Fruit fly (Drosophila melanogaster) whole organism, embryonic: ENCODE measurements around the gene Cpsf5.

Source experiments
- Ada2b ChIP-seq: fragments of 200-800 bp; sonication (Bioruptor generic); IDR thresholded peaks from 2 replicates; pipeline ENCODE4 v1.3.6; 2022; ENCODE audit warnings: missing biosample characterization, missing genetic modification characterization
- Atf-2 ChIP-seq: fragments of 200-800 bp; sonication (Bioruptor generic); optimal IDR thresholded peaks from 2 replicates; lab custom pipeline; 2016; ENCODE audit warnings: missing biosample characterization, missing genetic modification characterization
- Bdp1 ChIP-seq: fragments of 200-800 bp; sonication (Bioruptor generic); optimal IDR thresholded peaks from 3 replicates; lab custom pipeline; 2016; ENCODE audit warnings: missing biosample characterization, missing genetic modification characterization
- Bgb ChIP-seq: fragments of 200-800 bp; sonication (Bioruptor generic); IDR thresholded peaks from 2 replicates; pipeline ENCODE4 v1.3.6; 2022; ENCODE audit warnings: missing biosample characterization, missing genetic modification characterization; ENCODE audit not compliant: partially characterized antibody
- CG10321 ChIP-seq: fragments of 200-800 bp; sonication (Bioruptor generic); IDR thresholded peaks from 2 replicates; pipeline ENCODE4 v1.3.6; 2022; ENCODE audit warnings: missing biosample characterization, missing genetic modification characterization
- CG11456 ChIP-seq: fragments of 200-800 bp; sonication (Bioruptor generic); IDR thresholded peaks from 3 replicates; pipeline ENCODE4 v1.3.6; 2022; ENCODE audit warnings: missing biosample characterization, missing genetic modification characterization
- CG1233 ChIP-seq: fragments of 200-800 bp; sonication (Bioruptor generic); optimal IDR thresholded peaks from 4 replicates; lab custom pipeline; 2018; ENCODE audit warnings: missing biosample characterization, mild to moderate bottlenecking, missing genetic modification characterization
- CG12769 ChIP-seq: fragments of 200-800 bp; sonication (Bioruptor generic); optimal IDR thresholded peaks from 2 replicates; lab custom pipeline; 2019; ENCODE audit warnings: missing biosample characterization, mild to moderate bottlenecking, missing genetic modification characterization, moderate library complexity
- CG15269 ChIP-seq: fragments of 200-800 bp; sonication (Bioruptor generic); optimal IDR thresholded peaks from 2 replicates; lab custom pipeline; 2018; ENCODE audit warnings: missing biosample characterization, mild to moderate bottlenecking, missing genetic modification characterization, moderate library complexity
- CG16813 ChIP-seq: fragments of 200-800 bp; sonication (Bioruptor generic); IDR thresholded peaks from 3 replicates; pipeline ENCODE4 v1.3.6; 2022; ENCODE audit warnings: missing biosample characterization, missing genetic modification characterization; ENCODE audit not compliant: partially characterized antibody
- CG16863 ChIP-seq: fragments of 200-800 bp; sonication (Bioruptor generic); optimal IDR thresholded peaks from 3 replicates; lab custom pipeline; 2016; ENCODE audit warnings: missing biosample characterization, missing genetic modification characterization
- CG17361 ChIP-seq: fragments of 200-800 bp; sonication (Bioruptor generic); IDR thresholded peaks from 3 replicates; pipeline ENCODE4 v1.3.6; 2022; ENCODE audit warnings: missing biosample characterization, missing genetic modification characterization
- CG17568 ChIP-seq: fragments of 200-800 bp; sonication (Bioruptor generic); optimal IDR thresholded peaks from 2 replicates; lab custom pipeline; 2018; ENCODE audit warnings: missing biosample characterization, mild to moderate bottlenecking, missing genetic modification characterization, moderate library complexity
- CG17829 ChIP-seq: fragments of 200-800 bp; optimal IDR thresholded peaks from 2 replicates; lab custom pipeline; 2019; ENCODE audit warnings: missing biosample characterization, mild to moderate bottlenecking, missing genetic modification characterization, moderate library complexity
- CG32532 ChIP-seq: fragments of 200-800 bp; sonication (Bioruptor generic); IDR thresholded peaks from 2 replicates; pipeline ENCODE4 v1.3.6; 2022; ENCODE audit warnings: missing biosample characterization, missing genetic modification characterization
- CG4617 ChIP-seq: fragments of 200-800 bp; sonication (Bioruptor generic); optimal IDR thresholded peaks from 3 replicates; lab custom pipeline; 2016; ENCODE audit warnings: missing biosample characterization, missing genetic modification characterization, borderline replicate concordance
- CG4820 ChIP-seq: fragments of 200-800 bp; sonication (Bioruptor generic); optimal IDR thresholded peaks from 3 replicates; lab custom pipeline; 2016; ENCODE audit warnings: missing biosample characterization, missing genetic modification characterization
- CG6272 ChIP-seq: fragments of 200-800 bp; sonication (Bioruptor generic); IDR thresholded peaks from 2 replicates; pipeline ENCODE4 v1.3.6; 2022; ENCODE audit warnings: missing biosample characterization, missing genetic modification characterization
- CG6654 ChIP-seq: fragments of 200-800 bp; sonication (Bioruptor generic); optimal IDR thresholded peaks from 2 replicates; lab custom pipeline; 2017; ENCODE audit warnings: missing biosample characterization, mild to moderate bottlenecking, missing genetic modification characterization
- CTCF ChIP-seq: fragments of 200-800 bp; sonication (Bioruptor generic); optimal IDR thresholded peaks from 2 replicates; lab custom pipeline; 2017; ENCODE audit warnings: missing biosample characterization, mild to moderate bottlenecking, missing genetic modification characterization, moderate library complexity
- CoRest ChIP-seq: fragments of 200-800 bp; sonication (Bioruptor generic); optimal IDR thresholded peaks from 3 replicates; lab custom pipeline; 2018; ENCODE audit warnings: missing biosample characterization, mild to moderate bottlenecking, missing genetic modification characterization, moderate library complexity
- Dfd ChIP-seq, 2 experiments: fragments of >200 bp; optimal IDR thresholded peaks; 2 replicates each; lab custom pipeline; 2017; ENCODE audit warnings: missing biosample characterization in 2 of 2, missing genetic modification characterization in 2 of 2
- Fer3 ChIP-seq: fragments of 200-800 bp; sonication (Bioruptor generic); optimal IDR thresholded peaks from 2 replicates; lab custom pipeline; 2018; ENCODE audit warnings: missing biosample characterization, mild to moderate bottlenecking, missing genetic modification characterization, moderate library complexity
- Hmr ChIP-seq: fragments of 200-800 bp; sonication (Bioruptor generic); optimal IDR thresholded peaks from 3 replicates; lab custom pipeline; 2017; ENCODE audit warnings: mild to moderate bottlenecking, missing biosample characterization, missing genetic modification reagents, missing genetic modification characterization
- Hmx ChIP-seq: fragments of 200-800 bp; sonication (Bioruptor generic); optimal IDR thresholded peaks from 2 replicates; lab custom pipeline; 2016; ENCODE audit warnings: missing biosample characterization, missing genetic modification characterization
- Hr3 ChIP-seq: fragments of 200-800 bp; sonication (Bioruptor generic); optimal IDR thresholded peaks from 3 replicates; lab custom pipeline; 2016; ENCODE audit warnings: missing biosample characterization, missing genetic modification characterization
- Hr51 ChIP-seq, 2 experiments: fragments of 200-800 bp; sonication (Bioruptor generic); optimal IDR thresholded peaks; 2 replicates in 1 of 2; 3 replicates in 1 of 2; lab custom pipeline; 2016 to 2018; ENCODE audit warnings: missing biosample characterization in 2 of 2, missing genetic modification characterization in 2 of 2, mild to moderate bottlenecking in 1 of 2, moderate library complexity in 1 of 2
- MBD-R2 ChIP-seq: fragments of 200-800 bp; sonication (Bioruptor generic); IDR thresholded peaks from 2 replicates; pipeline ENCODE4 v1.3.6; 2022; ENCODE audit warnings: missing biosample characterization, missing genetic modification characterization
- MESR4 ChIP-seq: fragments of 200-800 bp; sonication (Bioruptor generic); optimal IDR thresholded peaks from 2 replicates; lab custom pipeline; 2018; ENCODE audit warnings: missing biosample characterization, mild to moderate bottlenecking, missing genetic modification characterization, moderate library complexity
- NfI ChIP-seq: fragments of 200-800 bp; sonication (Bioruptor generic); optimal IDR thresholded peaks from 3 replicates; lab custom pipeline; 2018; ENCODE audit warnings: missing biosample characterization, mild to moderate bottlenecking, missing genetic modification characterization, moderate library complexity
- Oli ChIP-seq: fragments of 200-800 bp; sonication (Bioruptor generic); optimal IDR thresholded peaks from 2 replicates; lab custom pipeline; 2018; ENCODE audit warnings: missing biosample characterization, mild to moderate bottlenecking, missing genetic modification characterization, moderate library complexity
- Rfx ChIP-seq: fragments of 200-800 bp; sonication (Bioruptor generic); IDR thresholded peaks from 2 replicates; pipeline ENCODE4 v1.3.6; 2022; ENCODE audit warnings: missing biosample characterization, missing genetic modification characterization
- Sry-β ChIP-seq: fragments of 200-800 bp; sonication (Bioruptor generic); optimal IDR thresholded peaks from 2 replicates; lab custom pipeline; 2018; ENCODE audit warnings: missing biosample characterization, mild to moderate bottlenecking, missing genetic modification characterization, moderate library complexity
- Stat92E ChIP-seq, 3 experiments: fragments of >200 bp in 2 of 3; fragments of 200-800 bp in 1 of 3; sonication (Bioruptor generic) in 1 of 3; optimal IDR thresholded peaks; 2 replicates each; lab custom pipeline; 2017 to 2019; ENCODE audit warnings: missing biosample characterization in 3 of 3, missing genetic modification characterization in 3 of 3, mild to moderate bottlenecking in 1 of 3, moderate library complexity in 1 of 3
- az2 ChIP-seq: fragments of 200-800 bp; sonication (Bioruptor generic); optimal IDR thresholded peaks from 3 replicates; lab custom pipeline; 2016; ENCODE audit warnings: missing biosample characterization, missing genetic modification characterization
- bsh ChIP-seq, 2 experiments: fragments of 200-800 bp; sonication (Bioruptor generic); optimal IDR thresholded peaks; 2 replicates each; lab custom pipeline; 2017 to 2018; ENCODE audit warnings: mild to moderate bottlenecking in 2 of 2, missing biosample characterization in 2 of 2, missing genetic modification characterization in 2 of 2, moderate library complexity in 1 of 2
- chm ChIP-seq: fragments of 200-800 bp; sonication (Bioruptor generic); IDR thresholded peaks from 2 replicates; pipeline ENCODE4 v1.3.6; 2022; ENCODE audit warnings: missing biosample characterization, missing genetic modification characterization
- dan ChIP-seq: fragments of 200-800 bp; sonication (Bioruptor generic); IDR thresholded peaks from 2 replicates; pipeline ENCODE4 v1.3.6; 2022; ENCODE audit warnings: missing biosample characterization, missing genetic modification characterization
- danr ChIP-seq: fragments of 200-800 bp; sonication (Bioruptor generic); IDR thresholded peaks from 2 replicates; pipeline ENCODE4 v1.3.6; 2022; ENCODE audit warnings: missing biosample characterization, missing genetic modification characterization
- dati ChIP-seq: fragments of 200-800 bp; sonication (Bioruptor generic); IDR thresholded peaks from 2 replicates; pipeline ENCODE4 v1.3.6; 2022; ENCODE audit warnings: missing biosample characterization, missing genetic modification characterization
- gem ChIP-seq: fragments of 200-800 bp; sonication (Bioruptor generic); optimal IDR thresholded peaks from 2 replicates; lab custom pipeline; 2019; ENCODE audit warnings: missing biosample characterization, mild to moderate bottlenecking, missing genetic modification characterization, moderate library complexity
- gsb-n ChIP-seq: fragments of 200-800 bp; sonication (Bioruptor generic); optimal IDR thresholded peaks from 3 replicates; lab custom pipeline; 2018; ENCODE audit warnings: missing biosample characterization, mild to moderate bottlenecking, missing genetic modification characterization
- insv ChIP-seq, 2 experiments: fragments of 200-800 bp; sonication (Bioruptor generic); optimal IDR thresholded peaks; 3 replicates each; lab custom pipeline; 2016 to 2018; ENCODE audit warnings: missing biosample characterization in 2 of 2, missing genetic modification characterization in 2 of 2
- lov ChIP-seq, 2 experiments: fragments of 200-800 bp in 1 of 2; fragments of >200 bp in 1 of 2; sonication (Bioruptor generic) in 1 of 2; IDR thresholded peaks in 1 of 2; optimal IDR thresholded peaks in 1 of 2; 2 replicates in 1 of 2; 3 replicates in 1 of 2; pipeline versions ENCODE4 v1.3.6 to Lab custom; 2017 to 2022; ENCODE audit warnings: missing biosample characterization in 1 of 2, missing genetic modification characterization in 1 of 2
- odd ChIP-seq: fragments of 200-800 bp; sonication (Bioruptor generic); optimal IDR thresholded peaks from 2 replicates; lab custom pipeline; 2017; ENCODE audit warnings: missing biosample characterization, mild to moderate bottlenecking, missing genetic modification characterization
- pho ChIP-seq: fragments of 200-800 bp; sonication (Bioruptor generic); optimal IDR thresholded peaks from 2 replicates; lab custom pipeline; 2016; ENCODE audit warnings: missing biosample characterization, missing genetic modification characterization
- sc ChIP-seq, 3 experiments: fragments of >200 bp in 2 of 3; fragments of 200-800 bp in 1 of 3; sonication (Bioruptor generic) in 1 of 3; optimal IDR thresholded peaks; 2 replicates in 2 of 3; 3 replicates in 1 of 3; lab custom pipeline; 2017; ENCODE audit warnings: mild to moderate bottlenecking in 1 of 3, missing biosample characterization in 1 of 3, missing genetic modification characterization in 1 of 3, missing genetic modification reagents in 1 of 3
- scrt ChIP-seq: fragments of 200-800 bp; sonication (Bioruptor generic); optimal IDR thresholded peaks from 2 replicates; lab custom pipeline; 2018; ENCODE audit warnings: missing biosample characterization, mild to moderate bottlenecking, missing genetic modification characterization, moderate library complexity
- wdn ChIP-seq: fragments of 200-800 bp; sonication (Bioruptor generic); IDR thresholded peaks from 2 replicates; pipeline ENCODE4 v1.3.6; 2022; ENCODE audit warnings: missing biosample characterization, missing genetic modification characterization

The Cpsf5 gene

dm6 chr3L:9455819-9456388 is 45.1 kb downstream of the Cpsf5 start, which contains the start of the genes phol and CG3552 (continued):
- TF ChIP-seq CoRest = peak; percentile 24
- TF ChIP-seq CG17829 (tag; lab: Kevin White, UChicago) = peak; percentile 35
- TF ChIP-seq CG16813 = peak; percentile 53; the same call in 2 of the 3 replicates
- peak; percentile 92 for TF ChIP-seq CG4617 (GFP tag; lab: Kevin White, UChicago)
- no peak for TF ChIP-seq Bdp1
- no peak for TF ChIP-seq CG15269 (tag; lab: Kevin White, UChicago)
- TF ChIP-seq Hmx (GFP tag; lab: Kevin White, UChicago) = no peak
- no peak for TF ChIP-seq CG16863 (GFP tag; lab: Kevin White, UChicago)
- no peak for TF ChIP-seq dati (GFP tag; lab: Robert Waterston, UW)
- no peak for TF ChIP-seq wdn (GFP tag; lab: Robert Waterston, UW)
- peak; percentile 42 for TF ChIP-seq Sry-β
- no peak for TF ChIP-seq odd (GFP tag; lab: Kevin White, UChicago)
- TF ChIP-seq sc (optimal IDR thresholded peaks at IDR 0.05; lab: Kevin White, UChicago) = no peak
- TF ChIP-seq sc (GFP tag; optimal IDR thresholded peaks at IDR 0.05; lab: Kevin White, UChicago) = no peak
- no peak for TF ChIP-seq Dfd (GFP tag; optimal IDR thresholded peaks at IDR 0.05; lab: Kevin White, UChicago)
- TF ChIP-seq bsh (GFP tag; optimal IDR thresholded peaks at IDR 0.05; lab: Kevin White, UChicago) = no peak
- no peak for TF ChIP-seq Hmr (GFP tag; lab: Kevin White, UChicago)
- peak; percentile 4 for TF ChIP-seq Atf-2 (GFP tag; lab: Kevin White, UChicago)
- no peak for TF ChIP-seq CG1233 (GFP tag; lab: Kevin White, UChicago)
- TF ChIP-seq CTCF (GFP tag; lab: Kevin White, UChicago) = no peak
- no peak for TF ChIP-seq CG10321 (GFP tag; lab: Robert Waterston, UW)
- TF ChIP-seq CG12769 (tag; lab: Kevin White, UChicago) = peak; percentile 10
- TF ChIP-seq Oli (tag; lab: Kevin White, UChicago) = no peak
- TF ChIP-seq pho (GFP tag; lab: Kevin White, UChicago) = no peak
- TF ChIP-seq gsb-n = no peak
- no peak for TF ChIP-seq Fer3
- TF ChIP-seq lov (optimal IDR thresholded peaks at IDR 0.05; lab: Kevin White, UChicago) = no peak
- no peak for TF ChIP-seq lov (GFP tag; IDR thresholded peaks at IDR 0.05; lab: Robert Waterston, UW)
- TF ChIP-seq gem = peak; percentile 33
- TF ChIP-seq CG6272 (GFP tag; lab: Robert Waterston, UW) = no peak
- TF ChIP-seq danr (GFP tag; lab: Robert Waterston, UW) = no peak
- no peak for TF ChIP-seq Hr51 (GFP tag; optimal IDR thresholded peaks at IDR 0.05; lab: Kevin White, UChicago)
- TF ChIP-seq Rfx (GFP tag; lab: Robert Waterston, UW) = no peak
- no peak for TF ChIP-seq CG17568 (GFP tag; lab: Kevin White, UChicago)
- TF ChIP-seq CG4820 (GFP tag; lab: Kevin White, UChicago) = no peak
- TF ChIP-seq CG17361 (GFP tag; lab: Robert Waterston, UW) = 0 out of 3 replicates have a peak, but pooled peaks have one; percentile 42
- TF ChIP-seq dan (GFP tag; lab: Robert Waterston, UW) = no peak
- peak; percentile 88 for TF ChIP-seq MESR4
- TF ChIP-seq MBD-R2 (GFP tag; lab: Robert Waterston, UW) = peak; percentile 66
- TF ChIP-seq scrt (GFP tag; lab: Kevin White, UChicago) = no peak
- no peak for TF ChIP-seq chm (GFP tag; lab: Robert Waterston, UW)
- no peak for TF ChIP-seq az2
- no peak for TF ChIP-seq Stat92E (GFP tag; optimal IDR thresholded peaks at IDR 0.05; lab: Kevin White, UChicago)
- no peak for TF ChIP-seq NfI
- no peak for TF ChIP-seq Hr3 (GFP tag; lab: Kevin White, UChicago)
- TF ChIP-seq CG6654 (GFP tag; lab: Kevin White, UChicago) = no peak
- TF ChIP-seq CG11456 = no peak
- TF ChIP-seq Bgb (GFP tag; lab: Robert Waterston, UW) = peak; percentile 30; the same call in 1 of the 2 replicates
- TF ChIP-seq Ada2b (GFP tag; lab: Robert Waterston, UW) = no peak
- no peak for TF ChIP-seq CG32532 (GFP tag; lab: Robert Waterston, UW)
- TF ChIP-seq insv (GFP tag; optimal IDR thresholded peaks at IDR 0.05; lab: Kevin White, UChicago) = peak in 1 of 2 experiments; percentile 17
